Worm (Caenorhabditis elegans) whole organism, late embryonic: ENCODE data around the gene T22F3.8.

ENCODE experiments used
- nhr-11 ChIP-seq: fragments of 150-350 bp; optimal IDR thresholded peaks from 2 replicates; lab custom pipeline; 2014; ENCODE audit warnings: missing biosample characterization, missing genetic modification characterization
- pha-4 ChIP-seq: fragments of 150-350 bp; optimal IDR thresholded peaks from 2 replicates; lab custom pipeline; 2018; ENCODE audit warnings: missing biosample characterization, missing genetic modification reagents, missing genetic modification characterization

ce11 chrV:3582086-3582485, 23.1 kb downstream of the T22F3.8 start:
- TF ChIP-seq pha-4 (no peak), nhr-11 (tag; lab: Kevin White, UChicago) (no peak)
